Fruit fly (Drosophila melanogaster): ENCODE results near the gene CG46448.

The CG46448 gene

dm6 chr2L:2433494-2434054 is 42.1 kb downstream of the CG46448 start (continued):
- peak; percentile 63 for TF ChIP-seq CG12299 (tag; optimal IDR thresholded peaks at IDR 0.05)
- no peak for TF ChIP-seq ato (GFP tag; IDR thresholded peaks at IDR 0.05; ENCODE audit: partially characterized antibody)
- peak; percentile 86 for TF ChIP-seq CG6689 (GFP tag; IDR thresholded peaks at IDR 0.05)
- peak; percentile 47; the same call in 1 of the 2 replicates for TF ChIP-seq CG4360 (GFP tag; IDR thresholded peaks at IDR 0.05)
- peak; percentile 76 for TF ChIP-seq Dad (GFP tag; optimal IDR thresholded peaks at IDR 0.05)
- TF ChIP-seq sc (optimal IDR thresholded peaks at IDR 0.05) = no peak
- TF ChIP-seq sc (GFP tag; optimal IDR thresholded peaks at IDR 0.05) = peak; percentile 72
- TF ChIP-seq CG42726 (GFP tag; IDR thresholded peaks at IDR 0.05; ENCODE audit: partially characterized antibody) = no peak
- TF ChIP-seq Opbp (GFP tag; IDR thresholded peaks at IDR 0.05; ENCODE audit: partially characterized antibody) = no peak
- peak; percentile 12 for TF ChIP-seq TFAM (GFP tag; optimal IDR thresholded peaks at IDR 0.05)
- TF ChIP-seq CG17186 (GFP tag; optimal IDR thresholded peaks at IDR 0.05) = peak; percentile 10
- peak; percentile 38 for TF ChIP-seq CG12744 (GFP tag; optimal IDR thresholded peaks at IDR 0.05)
- TF ChIP-seq ap (GFP tag; IDR thresholded peaks at IDR 0.05) = peak; percentile 84
- TF ChIP-seq br (optimal IDR thresholded peaks at IDR 0.05) = no peak
- peak; percentile 79 for TF ChIP-seq CG8944 (GFP tag; optimal IDR thresholded peaks at IDR 0.05)
- peak; percentile 82 for TF ChIP-seq salm (tag; optimal IDR thresholded peaks at IDR 0.05)
- TF ChIP-seq CG5245 (GFP tag; optimal IDR thresholded peaks at IDR 0.05) = peak; percentile 90
- peak; percentile 82 for TF ChIP-seq grau (tag; optimal IDR thresholded peaks at IDR 0.05)
- TF ChIP-seq wek (GFP tag; optimal IDR thresholded peaks at IDR 0.05) = peak; percentile 63
- TF ChIP-seq CG18764 (GFP tag; optimal IDR thresholded peaks at IDR 0.05) = peak; percentile 58
- TF ChIP-seq hkb (optimal IDR thresholded peaks at IDR 0.05) = no peak
- TF ChIP-seq hkb (GFP tag; IDR thresholded peaks at IDR 0.05) = peak; percentile 91
- TF ChIP-seq dimm (GFP tag; IDR thresholded peaks at IDR 0.05) = peak; percentile 76
- TF ChIP-seq seq (GFP tag; IDR thresholded peaks at IDR 0.05) = peak; percentile 87
- TF ChIP-seq CG15514 (GFP tag; optimal IDR thresholded peaks at IDR 0.05) = peak; percentile 20
- TF ChIP-seq B-H1 (GFP tag; IDR thresholded peaks at IDR 0.05) = peak; percentile 76
- no peak for TF ChIP-seq ac (GFP tag; optimal IDR thresholded peaks at IDR 0.05)
- no peak for TF ChIP-seq C15 (GFP tag; IDR thresholded peaks at IDR 0.05)
- peak; percentile 42 for TF ChIP-seq Sry-δ (GFP tag; optimal IDR thresholded peaks at IDR 0.05)
- no peak for TF ChIP-seq CG7271 (tag; optimal IDR thresholded peaks at IDR 0.05)
- TF ChIP-seq E2f1 (GFP tag; IDR thresholded peaks at IDR 0.05) = peak; percentile 77
- peak; percentile 78 for TF ChIP-seq Atf3 (GFP tag; optimal IDR thresholded peaks at IDR 0.05)
- TF ChIP-seq wdn (GFP tag; IDR thresholded peaks at IDR 0.05) = peak; percentile 21; the same call in 1 of the 2 replicates
- peak; percentile 46 for TF ChIP-seq CG15011 (GFP tag; optimal IDR thresholded peaks at IDR 0.05)
- peak; percentile 91 for TF ChIP-seq gem (tag; optimal IDR thresholded peaks at IDR 0.05)
- no peak for TF ChIP-seq dan (GFP tag; IDR thresholded peaks at IDR 0.05)
- no peak for TF ChIP-seq CG15479 (GFP tag; optimal IDR thresholded peaks at IDR 0.05)
- TF ChIP-seq CG3407 (GFP tag; optimal IDR thresholded peaks at IDR 0.05) = peak; percentile 72
- no peak for TF ChIP-seq insv (GFP tag; optimal IDR thresholded peaks at IDR 0.05)
- TF ChIP-seq Hmr (GFP tag; optimal IDR thresholded peaks at IDR 0.05) = peak; percentile 53
- peak; percentile 83 for TF ChIP-seq CG8924 (tag; optimal IDR thresholded peaks at IDR 0.05)
- peak; percentile 76 for TF ChIP-seq CG34422 (GFP tag; IDR thresholded peaks at IDR 0.05)
- TF ChIP-seq wor (GFP tag; IDR thresholded peaks at IDR 0.05) = peak; percentile 83
- TF ChIP-seq CG33557 (GFP tag; optimal IDR thresholded peaks at IDR 0.05) = no peak
- peak; percentile 87 for TF ChIP-seq CG14441 (GFP tag; IDR thresholded peaks at IDR 0.05)
- no peak for TF ChIP-seq CG17612 (GFP tag; IDR thresholded peaks at IDR 0.05)
- no peak for TF ChIP-seq CG7745 (tag; optimal IDR thresholded peaks at IDR 0.05)
- peak; percentile 62 for TF ChIP-seq CG13123 (GFP tag; optimal IDR thresholded peaks at IDR 0.05)
- no peak for TF ChIP-seq CG6791 (GFP tag; IDR thresholded peaks at IDR 0.05; ENCODE audit: partially characterized antibody)
- TF ChIP-seq Stat92E (GFP tag; optimal IDR thresholded peaks at IDR 0.05) = no peak
- peak; percentile 40 for TF ChIP-seq Dip3 (GFP tag; optimal IDR thresholded peaks at IDR 0.05)

Measured in whole organism, embryonic.